Worm (Caenorhabditis elegans) whole organism, early embryonic: ENCODE data around the gene nspg-10.
A peak's percentile ranks its signal among the peaks of the same experiment; 100 is the strongest.

Source experiments
- B0310.2 ChIP-seq: sonication (generic microtip); optimal IDR thresholded peaks from 2 replicates; lab custom pipeline; 2016; ENCODE audit warnings: mild to moderate bottlenecking, missing genetic modification characterization, missing compliant biosample characterization
- F13C5.2 ChIP-seq: sonication (generic microtip); optimal IDR thresholded peaks from 2 replicates; lab custom pipeline; 2017; ENCODE audit warnings: mild to moderate bottlenecking, missing genetic modification characterization, inconsistent platforms, missing compliant biosample characterization
- aly-1 ChIP-seq: sonication (generic microtip); optimal IDR thresholded peaks from 2 replicates; lab custom pipeline; 2016; ENCODE audit warnings: missing genetic modification characterization, missing compliant biosample characterization
- ama-1 ChIP-seq: fragments of 150-350 bp; optimal IDR thresholded peaks from 2 replicates; lab custom pipeline; 2014
- ceh-13 ChIP-seq: fragments of 200-800 bp; sonication (Bioruptor generic); optimal IDR thresholded peaks from 2 replicates; lab custom pipeline; 2018; ENCODE audit warnings: mild to moderate bottlenecking, missing genetic modification characterization, missing compliant biosample characterization
- ceh-36 ChIP-seq: sonication (generic microtip); optimal IDR thresholded peaks from 2 replicates; lab custom pipeline; 2016; ENCODE audit warnings: missing genetic modification characterization, inconsistent platforms, missing compliant biosample characterization
- ets-7 ChIP-seq: sonication (generic microtip); optimal IDR thresholded peaks from 2 replicates; lab custom pipeline; 2016; ENCODE audit warnings: missing genotype, missing genetic modification characterization, missing compliant biosample characterization
- flt-1 ChIP-seq: fragments of 200-800 bp; sonication (Bioruptor generic); IDR thresholded peaks from 2 replicates; pipeline ENCODE4 v1.3.6; 2022; ENCODE audit warnings: missing genetic modification characterization, missing compliant biosample characterization
- hmbx-1 ChIP-seq: sonication (generic microtip); optimal IDR thresholded peaks from 2 replicates; lab custom pipeline; 2016; ENCODE audit warnings: mild to moderate bottlenecking, missing genetic modification characterization, missing compliant biosample characterization
- hmg-4 ChIP-seq: fragments of 200-800 bp; sonication (Bioruptor generic); optimal IDR thresholded peaks from 2 replicates; lab custom pipeline; 2018; ENCODE audit warnings: mild to moderate bottlenecking, missing genetic modification characterization, missing compliant biosample characterization
- hnd-1 ChIP-seq: sonication (generic microtip); optimal IDR thresholded peaks from 2 replicates; lab custom pipeline; 2016; ENCODE audit warnings: missing genetic modification characterization, missing compliant biosample characterization
- pes-1 ChIP-seq: fragments of 200-800 bp; sonication (Bioruptor generic); IDR thresholded peaks from 2 replicates; pipeline ENCODE4 v1.3.6; 2022; ENCODE audit warnings: missing genetic modification reagents, missing genetic modification characterization, missing compliant biosample characterization
- scrt-1 ChIP-seq: fragments of 200-800 bp; sonication (Bioruptor generic); IDR thresholded peaks from 2 replicates; pipeline ENCODE4 v1.3.6; 2022; ENCODE audit warnings: missing genetic modification characterization, missing compliant biosample characterization
- sea-1 ChIP-seq: fragments of 200-800 bp; sonication (Bioruptor generic); conservative IDR thresholded peaks from 2 replicates; pipeline ENCODE4 v1.3.6; 2022; ENCODE audit warnings: missing genetic modification characterization, missing compliant biosample characterization
- tbx-11 ChIP-seq: fragments of 200-800 bp; sonication (Bioruptor generic); IDR thresholded peaks from 2 replicates; pipeline ENCODE4 v1.3.6; 2022; ENCODE audit warnings: missing genetic modification characterization, missing compliant biosample characterization
- tbx-37 ChIP-seq: fragments of 200-800 bp; sonication (Bioruptor generic); conservative IDR thresholded peaks from 2 replicates; pipeline ENCODE4 v1.3.6; 2022; ENCODE audit warnings: missing genetic modification reagents, missing genetic modification characterization, missing compliant biosample characterization
- tra-4 ChIP-seq: sonication (generic microtip); optimal IDR thresholded peaks from 2 replicates; lab custom pipeline; 2017; ENCODE audit warnings: missing genetic modification characterization, missing compliant biosample characterization

nspg-10 gene

DNA sequence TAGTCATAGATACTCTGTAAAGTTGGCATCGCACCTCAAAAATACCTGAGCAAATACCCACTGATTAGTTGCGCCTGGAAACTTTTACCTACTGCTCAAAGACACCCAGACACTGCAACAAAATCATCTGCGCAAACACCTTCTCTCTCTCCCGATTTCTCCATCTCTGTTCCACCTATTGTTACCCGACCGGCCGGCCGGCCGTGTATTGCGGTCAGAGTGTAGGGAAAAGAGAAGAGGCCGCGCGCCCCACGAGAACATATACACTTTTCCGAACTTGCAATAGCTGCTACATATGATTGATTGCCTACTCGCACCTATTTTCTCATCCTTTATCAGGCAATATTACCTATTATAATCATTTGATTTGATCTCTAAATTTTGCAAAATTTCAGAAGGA lies 17.2 kb upstream of the nspg-10 start:
- TF ChIP-seq pes-1 (GFP tag; lab: Robert Waterston, UW), result no peak
- no peak for TF ChIP-seq flt-1
- TF ChIP-seq sea-1 (GFP tag; lab: Robert Waterston, UW), result no peak
- peak; percentile 72 for TF ChIP-seq hmg-4 (GFP tag; lab: Kevin White, UChicago)

DNA sequence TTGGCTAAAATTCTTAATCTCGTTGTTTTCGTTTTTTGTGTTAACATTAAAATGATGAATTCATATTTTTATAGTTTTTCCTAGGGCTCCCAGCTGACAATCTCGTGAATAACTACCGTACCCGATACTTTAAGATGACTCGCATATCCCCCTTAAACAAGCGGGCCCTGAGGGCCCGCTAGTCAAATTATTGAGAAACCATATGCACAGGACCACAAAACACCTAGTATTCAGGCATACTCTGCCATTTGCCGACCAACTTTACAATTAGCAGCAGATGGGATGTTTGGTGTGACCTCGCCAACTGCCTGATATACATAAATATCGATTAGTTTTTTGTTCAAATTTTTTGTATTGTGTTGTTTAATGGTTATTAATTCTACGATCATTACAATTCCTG lies 8.8 kb upstream of the nspg-10 start, which contains the start of gene F19C7.3:
F19C7.3 (plus strand) TSS at position 301 of the 400 bp plus-strand sequence.
- TF ChIP-seq flt-1 (no peak), tra-4 (tag; lab: Kevin White, UChicago) (no peak), hnd-1 (tag; lab: Kevin White, UChicago) (no peak), ceh-36 (tag; lab: Kevin White, UChicago) (no peak), F13C5.2 (no peak), tbx-37 (no peak), scrt-1 (no peak), B0310.2 (tag; lab: Kevin White, UChicago) (no peak), ceh-13 (GFP tag; lab: Kevin White, UChicago) (no peak), sea-1 (GFP tag; lab: Robert Waterston, UW) (no peak), hmbx-1 (no peak), tbx-11 (no peak), aly-1 (tag; lab: Kevin White, UChicago) (no peak), ets-7 (tag; lab: Kevin White, UChicago) (no peak), ama-1 (no peak), pes-1 (GFP tag; lab: Robert Waterston, UW) (no peak), hmg-4 (GFP tag; lab: Kevin White, UChicago) (no peak)

DNA sequence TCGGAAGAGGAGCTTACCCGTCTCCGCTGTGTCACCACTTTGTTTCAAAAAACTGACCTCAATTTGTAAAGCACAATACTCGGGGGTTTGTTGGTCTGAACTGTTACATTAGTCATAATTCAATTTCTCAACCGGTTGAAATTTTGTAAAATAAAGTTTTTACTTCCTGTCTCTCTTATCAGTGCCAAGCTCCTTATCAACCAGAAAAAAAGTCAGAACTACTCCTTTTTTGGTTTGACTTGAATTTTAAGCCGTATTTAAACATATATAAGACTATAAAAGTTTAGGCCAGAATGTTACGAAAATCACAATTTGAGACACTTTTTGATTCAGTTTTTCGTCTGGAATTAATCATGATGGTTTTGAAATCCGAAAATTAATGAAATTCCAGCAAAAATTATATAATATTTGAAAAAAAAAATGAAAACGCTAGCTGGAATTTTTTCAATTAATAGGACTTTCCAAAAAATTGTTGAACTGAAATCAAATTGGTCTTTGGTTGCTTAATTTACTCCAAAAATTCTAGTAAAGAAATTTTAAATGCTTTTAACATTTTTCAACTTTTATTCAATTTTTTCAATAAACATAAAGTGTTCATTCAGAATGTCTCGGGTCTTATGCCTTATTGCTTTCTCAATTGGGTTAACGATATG lies 6.1 kb upstream of the nspg-10 start, which contains the start of gene F19C7.2:
F19C7.2 (plus strand) TSS at position 603 of the 653 bp plus-strand sequence.
- TF ChIP-seq ceh-13 (GFP tag; lab: Kevin White, UChicago), result no peak

DNA sequence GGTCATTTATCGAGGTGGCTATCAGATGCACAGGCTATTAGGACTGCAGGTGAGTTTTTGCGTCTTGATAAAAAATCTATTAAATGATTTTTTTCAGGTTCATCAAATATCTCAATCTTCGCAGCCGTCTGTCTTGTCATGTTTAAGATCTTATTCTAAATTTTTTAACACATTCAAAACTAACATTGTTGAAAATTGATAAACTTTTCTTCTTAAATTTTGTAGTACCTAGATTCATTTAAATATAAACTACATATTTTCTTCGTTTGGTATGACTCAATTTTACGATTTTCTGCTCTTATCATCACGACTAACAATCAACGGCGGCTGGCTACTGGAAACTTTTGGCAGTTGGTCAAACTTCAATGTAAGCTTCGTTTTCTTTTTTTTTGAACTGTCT lies 3.0 kb upstream of the nspg-10 start, which contains the start of gene F19C7.4:
F19C7.4 (plus strand) TSS at position 301 of the 400 bp plus-strand sequence.
- TF ChIP-seq ets-7 (tag; lab: Kevin White, UChicago), result no peak
- TF ChIP-seq ama-1, result no peak
- TF ChIP-seq pes-1 (GFP tag; lab: Robert Waterston, UW), result no peak
- no peak for TF ChIP-seq tra-4 (tag; lab: Kevin White, UChicago)
- no peak for TF ChIP-seq hnd-1 (tag; lab: Kevin White, UChicago)
- TF ChIP-seq B0310.2 (tag; lab: Kevin White, UChicago), result no peak
- TF ChIP-seq aly-1 (tag; lab: Kevin White, UChicago), result no peak
- TF ChIP-seq scrt-1, result no peak
- TF ChIP-seq hmg-4 (GFP tag; lab: Kevin White, UChicago), result no peak
- no peak for TF ChIP-seq ceh-13 (GFP tag; lab: Kevin White, UChicago)
- no peak for TF ChIP-seq ceh-36 (tag; lab: Kevin White, UChicago)
- TF ChIP-seq sea-1 (GFP tag; lab: Robert Waterston, UW), result no peak
- TF ChIP-seq tbx-11, result no peak
- no peak for TF ChIP-seq hmbx-1
- TF ChIP-seq flt-1, result no peak
- TF ChIP-seq F13C5.2, result no peak

DNA sequence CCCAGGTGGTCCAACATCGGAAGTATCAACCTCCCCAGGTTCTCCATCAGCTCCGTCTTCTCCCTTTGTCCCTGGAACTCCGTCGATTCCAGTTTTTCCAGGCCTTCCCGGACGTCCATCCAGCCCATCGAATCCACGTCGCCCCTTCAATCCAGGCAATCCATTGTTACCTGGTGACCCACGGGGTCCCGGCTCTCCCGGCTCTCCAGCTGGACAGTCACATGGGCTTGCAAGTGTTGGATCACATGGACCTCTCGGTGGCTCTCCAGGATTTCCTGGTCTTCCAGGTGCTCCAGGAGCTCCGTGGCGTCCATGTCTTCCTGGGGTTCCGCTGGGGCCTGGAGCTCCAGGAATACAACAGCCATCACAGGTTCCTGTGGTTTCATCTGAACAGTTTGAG lies 3.1 kb downstream of the nspg-10 start:
- TF ChIP-seq sea-1 (GFP tag; lab: Robert Waterston, UW) (no peak), hmbx-1 (no peak), hmg-4 (GFP tag; lab: Kevin White, UChicago) (no peak), ceh-13 (GFP tag; lab: Kevin White, UChicago) (no peak), F13C5.2 (no peak), hnd-1 (tag; lab: Kevin White, UChicago) (no peak), ets-7 (tag; lab: Kevin White, UChicago) (no peak), flt-1 (no peak), pes-1 (GFP tag; lab: Robert Waterston, UW) (no peak), scrt-1 (no peak), tbx-11 (no peak), ceh-36 (tag; lab: Kevin White, UChicago) (no peak), B0310.2 (tag; lab: Kevin White, UChicago) (no peak), tra-4 (tag; lab: Kevin White, UChicago) (no peak), aly-1 (tag; lab: Kevin White, UChicago) (no peak), tbx-37 (no peak), ama-1 (no peak)

DNA sequence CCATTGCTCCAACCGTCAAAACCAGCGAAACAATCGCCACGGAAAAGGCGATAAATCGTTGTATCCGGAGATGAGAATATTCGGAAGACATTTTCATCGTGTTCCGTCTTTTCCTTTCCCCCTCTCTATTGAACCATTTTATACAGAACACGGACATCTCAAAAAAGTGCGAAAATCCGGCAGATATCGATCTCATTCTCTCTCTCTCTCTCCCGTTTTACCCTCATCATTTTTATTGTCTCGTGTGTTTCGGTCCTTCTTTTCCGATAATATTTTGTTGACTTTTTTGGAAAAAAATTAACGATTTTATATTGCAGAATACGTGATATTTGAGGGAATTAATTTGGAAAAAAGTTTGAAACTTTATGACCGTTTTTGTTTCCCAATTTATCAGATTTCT lies 4.0 kb downstream of the nspg-10 start, which contains the start of gene col-110:
col-110 (minus strand) TSS at position 101 of the 400 bp plus-strand sequence.
- TF ChIP-seq tbx-11, result no peak
- no peak for TF ChIP-seq B0310.2 (tag; lab: Kevin White, UChicago)
- TF ChIP-seq tbx-37, result no peak
- TF ChIP-seq F13C5.2, result no peak
- TF ChIP-seq hmbx-1, result no peak
- TF ChIP-seq ceh-13 (GFP tag; lab: Kevin White, UChicago), result no peak
- no peak for TF ChIP-seq hmg-4 (GFP tag; lab: Kevin White, UChicago)
- no peak for TF ChIP-seq pes-1 (GFP tag; lab: Robert Waterston, UW)
- TF ChIP-seq ets-7 (tag; lab: Kevin White, UChicago), result no peak
- TF ChIP-seq ceh-36 (tag; lab: Kevin White, UChicago), result no peak
- no peak for TF ChIP-seq hnd-1 (tag; lab: Kevin White, UChicago)
- no peak for TF ChIP-seq ama-1
- no peak for TF ChIP-seq flt-1
- TF ChIP-seq aly-1 (tag; lab: Kevin White, UChicago), result no peak
- TF ChIP-seq sea-1 (GFP tag; lab: Robert Waterston, UW), result no peak
- TF ChIP-seq scrt-1, result no peak
- no peak for TF ChIP-seq tra-4 (tag; lab: Kevin White, UChicago)

DNA sequence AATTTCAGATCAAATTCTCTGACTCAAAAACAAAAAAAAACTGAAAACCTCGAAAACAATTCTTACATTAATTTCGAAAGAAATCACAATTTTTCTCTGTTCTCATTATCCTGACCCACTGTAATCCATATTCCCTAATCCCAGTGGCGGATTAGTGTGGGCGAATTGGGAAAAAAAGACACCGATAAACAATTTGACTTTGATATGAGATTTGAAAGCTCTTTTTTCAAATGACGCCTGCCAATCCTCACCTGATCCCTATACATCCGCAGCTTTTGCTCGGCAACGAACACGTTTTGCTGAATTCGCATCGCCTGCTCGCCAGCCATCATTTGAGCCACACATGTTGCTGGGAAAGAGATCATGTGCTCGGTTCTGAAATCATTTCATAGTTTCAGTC lies 6.2 kb downstream of the nspg-10 start:
- TF ChIP-seq pes-1 (GFP tag; lab: Robert Waterston, UW) (no peak), ceh-36 (tag; lab: Kevin White, UChicago) (peak; percentile 46)
